Worm (Caenorhabditis elegans) whole organism, young adult: Measurements from ENCODE around the gene F47B7.5.

Experiments used
- F55B11.4 ChIP-seq: sonication (generic microtip); optimal IDR thresholded peaks from 2 replicates; lab custom pipeline; 2016; ENCODE audit warnings: missing compliant biosample characterization, missing genetic modification characterization, borderline replicate concordance; ENCODE audit not compliant: insufficient read depth
- attf-3 ChIP-seq: fragments of 200-800 bp; sonication (Bioruptor generic); conservative IDR thresholded peaks from 2 replicates; pipeline ENCODE4 v1.3.6; 2022; ENCODE audit warnings: missing genetic modification reagents, missing genetic modification characterization, missing compliant biosample characterization
- die-1 ChIP-seq: sonication (generic microtip); optimal IDR thresholded peaks from 2 replicates; lab custom pipeline; 2016; ENCODE audit warnings: missing genotype, mild to moderate bottlenecking, missing genetic modification characterization, missing compliant biosample characterization
- let-607 ChIP-seq, 2 experiments: fragments of 200-800 bp in 1 of 2; sonication (Bioruptor generic) in 1 of 2; sonication (generic microtip) in 1 of 2; optimal IDR thresholded peaks; 2 replicates each; lab custom pipeline; 2016 to 2018; ENCODE audit warnings: mild to moderate bottlenecking in 2 of 2, missing compliant biosample characterization in 2 of 2, missing genetic modification characterization in 2 of 2, moderate library complexity in 2 of 2, missing genotype in 1 of 2
- tlf-1 ChIP-seq: fragments of 200-800 bp; sonication (Bioruptor generic); optimal IDR thresholded peaks from 2 replicates; lab custom pipeline; 2018; ENCODE audit warnings: mild to moderate bottlenecking, missing genetic modification characterization, missing compliant biosample characterization
- ztf-28 ChIP-seq: fragments of 200-800 bp; sonication (Bioruptor generic); IDR thresholded peaks from 2 replicates; pipeline ENCODE4 v1.3.6; 2022; ENCODE audit warnings: missing genetic modification reagents, missing genetic modification characterization, missing compliant biosample characterization

DNA sequence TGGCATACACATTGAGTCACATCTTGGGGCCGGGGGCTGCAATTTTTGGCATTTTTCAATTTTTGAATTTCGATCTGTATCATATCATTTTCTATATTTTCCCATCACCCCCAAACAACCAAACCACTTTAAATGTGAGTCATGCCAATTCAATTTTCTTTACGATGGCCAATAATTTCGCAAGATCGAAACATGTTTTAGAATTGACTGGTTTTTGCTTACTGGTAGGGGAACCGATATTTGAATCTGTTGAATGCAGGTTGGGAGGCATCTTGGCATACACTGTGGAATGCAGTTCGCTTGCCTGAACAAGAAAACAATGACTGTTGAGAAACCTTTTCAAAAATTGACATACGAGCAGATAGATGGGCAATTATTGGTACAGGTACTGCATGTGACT lies 22.5 kb upstream of the F47B7.5 start:
- no peak for TF ChIP-seq tlf-1 (GFP tag; lab: Kevin White, UChicago)
- TF ChIP-seq die-1, result no peak
- TF ChIP-seq attf-3 (GFP tag; lab: Robert Waterston, UW), result no peak
- no peak for TF ChIP-seq ztf-28 (GFP tag; lab: Robert Waterston, UW)
- no peak for TF ChIP-seq F55B11.4
- no peak for TF ChIP-seq let-607 (tag; optimal IDR thresholded peaks at IDR 0.05; lab: Kevin White, UChicago)
